Worm (Caenorhabditis elegans) whole organism, young adult: ENCODE results near the gene K08F8.7.

ENCODE experiments used
- B0019.2 ChIP-seq: fragments of 200-800 bp; sonication (Bioruptor generic); conservative IDR thresholded peaks from 2 replicates; pipeline ENCODE4 v1.3.6; 2022; ENCODE audit warnings: missing genetic modification reagents, missing genetic modification characterization, missing compliant biosample characterization
- C06A6.2 ChIP-seq: fragments of 200-800 bp; sonication (Bioruptor generic); conservative IDR thresholded peaks from 2 replicates; pipeline ENCODE4 v1.3.6; 2022; ENCODE audit warnings: missing genetic modification characterization, missing compliant biosample characterization
- akir-1 ChIP-seq: fragments of 200-800 bp; sonication (Bioruptor generic); optimal IDR thresholded peaks from 2 replicates; lab custom pipeline; 2018; ENCODE audit warnings: mild to moderate bottlenecking, missing genetic modification characterization, moderate library complexity, missing compliant biosample characterization
- hlh-12 ChIP-seq: sonication (generic microtip); optimal IDR thresholded peaks from 2 replicates; lab custom pipeline; 2016; ENCODE audit warnings: missing genetic modification characterization, missing compliant biosample characterization
- hmg-1.2 ChIP-seq: fragments of 200-800 bp; sonication (Bioruptor generic); IDR thresholded peaks from 2 replicates; pipeline ENCODE4 v1.3.6; 2022; ENCODE audit warnings: missing genetic modification reagents, missing genetic modification characterization, missing compliant biosample characterization
- hsf-1 ChIP-seq: fragments of 200-800 bp; sonication (Bioruptor generic); IDR thresholded peaks from 2 replicates; pipeline ENCODE4 v1.3.6; 2022; ENCODE audit warnings: missing genetic modification reagents, missing genetic modification characterization, missing compliant biosample characterization
- lin-35 ChIP-seq, 3 experiments: fragments of 150-350 bp in 2 of 3; sonication (generic microtip) in 1 of 3; optimal IDR thresholded peaks; 2 replicates each; lab custom pipeline; 2014 to 2018; ENCODE audit warnings: missing biosample characterization in 3 of 3, missing genetic modification characterization in 3 of 3, missing genetic modification reagents in 3 of 3
- madf-8 ChIP-seq: fragments of 200-800 bp; sonication (Bioruptor generic); conservative IDR thresholded peaks from 2 replicates; pipeline ENCODE4 v1.3.6; 2022; ENCODE audit warnings: missing genetic modification reagents, missing genetic modification characterization, missing compliant biosample characterization
- mel-28 ChIP-seq: sonication (generic microtip); optimal IDR thresholded peaks from 2 replicates; lab custom pipeline; 2016; ENCODE audit warnings: borderline replicate concordance, mild to moderate bottlenecking, missing genetic modification characterization, missing compliant biosample characterization
- mes-4 ChIP-seq: sonication (generic microtip); optimal IDR thresholded peaks from 2 replicates; lab custom pipeline; 2016; ENCODE audit warnings: missing genotype, missing genetic modification characterization, missing compliant biosample characterization
- pbrm-1 ChIP-seq: fragments of 200-800 bp; sonication (Bioruptor generic); IDR thresholded peaks from 2 replicates; pipeline ENCODE4 v1.3.6; 2022; ENCODE audit warnings: missing genetic modification reagents, missing genetic modification characterization, missing compliant biosample characterization

- TF ChIP-seq madf-8 (no peak), hmg-1.2 (GFP tag; lab: Robert Waterston, UW) (no peak), akir-1 (GFP tag; lab: Kevin White, UChicago) (no peak), mel-28 (tag; lab: Kevin White, UChicago) (no peak), hlh-12 (tag; lab: Kevin White, UChicago) (no peak), pbrm-1 (GFP tag; lab: Robert Waterston, UW) (no peak), B0019.2 (GFP tag; lab: Robert Waterston, UW) (no peak), lin-35 (GFP tag; optimal IDR thresholded peaks at IDR 0.05; lab: Kevin White, UChicago) (no peak), mes-4 (no peak), C06A6.2 (GFP tag; lab: Robert Waterston, UW) (no peak), hsf-1 (GFP tag; lab: Robert Waterston, UW) (no peak)
These were observed 4.3 kb upstream of the K08F8.7 start, which contains the start of gene fut-1 for ce11 chrII:8759493-8759892.
